Worm (Caenorhabditis elegans): ENCODE results near the gene Y43F8C.11.
A peak's percentile ranks its signal among the peaks of the same experiment; 100 is the strongest.

Gene Y43F8C.11

DNA sequence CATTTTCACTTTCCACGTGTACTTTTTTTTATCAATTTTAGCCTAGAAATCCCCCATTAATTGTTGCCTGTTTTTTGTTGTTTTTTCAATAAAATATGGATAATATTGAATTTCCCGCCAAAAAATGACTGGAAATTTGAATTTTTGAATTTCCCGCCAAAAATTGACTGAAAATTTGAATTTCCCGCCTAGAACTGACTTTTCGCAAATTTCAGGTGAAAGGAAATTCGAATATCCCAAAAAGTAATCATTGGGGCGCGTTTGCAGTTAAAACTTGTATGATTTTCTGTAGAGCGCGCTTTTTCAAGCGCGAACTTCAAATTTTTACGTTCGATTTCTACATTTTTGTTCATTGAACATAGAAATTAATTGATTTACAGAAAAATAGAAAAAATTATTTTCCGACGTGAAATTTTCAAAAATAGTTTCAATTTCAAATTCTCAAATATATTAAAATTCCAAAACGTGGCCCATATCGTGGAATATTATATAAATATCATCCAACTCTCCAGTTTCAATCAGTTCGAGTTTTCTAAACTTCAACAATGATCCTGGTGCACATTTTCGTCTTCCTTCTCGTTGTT, 24.4 kb upstream of the Y43F8C.11 start, which contains the start of gene Y43F8C.9:
Gene Y43F8C.9 (plus strand): TSS at position 534 of the 584 bp plus-strand sequence.
- TF ChIP-seq elt-2 (tag; optimal IDR thresholded peaks at IDR 0.05) (no peak), fkh-2 (tag; optimal IDR thresholded peaks at IDR 0.05) (no peak), nhr-237 (tag; optimal IDR thresholded peaks at IDR 0.05) (no peak), egl-5 (tag; optimal IDR thresholded peaks at IDR 0.05) (no peak), ZK546.5 (tag; optimal IDR thresholded peaks at IDR 0.05) (no peak), mml-1 (tag; optimal IDR thresholded peaks at IDR 0.05) (no peak), nfya-1 (tag; optimal IDR thresholded peaks at IDR 0.05; ENCODE audit: insufficient read depth) (no peak), ama-1 (optimal IDR thresholded peaks at IDR 0.05) (no peak), jun-1 (tag; optimal IDR thresholded peaks at IDR 0.05) (no peak), nhr-25 (tag; optimal IDR thresholded peaks at IDR 0.05) (no peak)

DNA sequence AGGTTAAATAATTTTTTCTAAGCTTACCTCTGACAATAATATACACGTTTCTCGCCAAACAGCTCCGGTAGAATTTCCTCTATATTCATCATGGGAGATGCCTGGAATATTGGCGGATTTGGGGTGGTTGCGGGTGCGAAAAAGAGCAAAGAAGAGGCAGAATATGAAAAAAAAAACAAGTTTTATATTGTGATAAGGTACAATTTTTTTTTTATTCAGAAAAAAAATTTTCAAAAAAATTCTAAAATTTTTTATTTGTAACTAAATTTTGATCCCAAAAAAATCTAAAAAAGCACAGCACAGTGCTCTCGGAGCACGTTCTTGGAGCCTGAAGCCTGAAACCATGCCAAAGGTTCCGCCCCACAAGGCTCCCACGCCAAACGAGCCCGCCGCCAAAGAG, 14.9 kb upstream of the Y43F8C.11 start, which contains the start of gene dmd-3:
Gene dmd-3 (minus strand): TSS at position 101 of the 400 bp plus-strand sequence.
- TF ChIP-seq fkh-2 (tag; optimal IDR thresholded peaks at IDR 0.05) (no peak), nhr-28 (tag; optimal IDR thresholded peaks at IDR 0.05) (no peak), nhr-11 (tag; optimal IDR thresholded peaks at IDR 0.05) (no peak), unc-39 (tag; optimal IDR thresholded peaks at IDR 0.05) (no peak), sea-2 (GFP tag; optimal IDR thresholded peaks at IDR 0.05) (no peak), pqm-1 (tag; optimal IDR thresholded peaks at IDR 0.05) (no peak), ceh-82 (tag; optimal IDR thresholded peaks at IDR 0.05) (no peak), nhr-25 (tag; optimal IDR thresholded peaks at IDR 0.05) (no peak), ztf-4 (tag; optimal IDR thresholded peaks at IDR 0.05) (no peak), nhr-23 (tag; optimal IDR thresholded peaks at IDR 0.05) (no peak), egl-27 (tag; optimal IDR thresholded peaks at IDR 0.05) (no peak), fos-1 (tag; optimal IDR thresholded peaks at IDR 0.05) (no peak), ama-1 (optimal IDR thresholded peaks at IDR 0.05) (no peak), pha-4 (tag; optimal IDR thresholded peaks at IDR 0.05) (no peak), fkh-10 (GFP tag; optimal IDR thresholded peaks at IDR 0.05) (no peak), lin-39 (tag; optimal IDR thresholded peaks at IDR 0.05) (no peak), jun-1 (tag; optimal IDR thresholded peaks at IDR 0.05) (no peak)

DNA sequence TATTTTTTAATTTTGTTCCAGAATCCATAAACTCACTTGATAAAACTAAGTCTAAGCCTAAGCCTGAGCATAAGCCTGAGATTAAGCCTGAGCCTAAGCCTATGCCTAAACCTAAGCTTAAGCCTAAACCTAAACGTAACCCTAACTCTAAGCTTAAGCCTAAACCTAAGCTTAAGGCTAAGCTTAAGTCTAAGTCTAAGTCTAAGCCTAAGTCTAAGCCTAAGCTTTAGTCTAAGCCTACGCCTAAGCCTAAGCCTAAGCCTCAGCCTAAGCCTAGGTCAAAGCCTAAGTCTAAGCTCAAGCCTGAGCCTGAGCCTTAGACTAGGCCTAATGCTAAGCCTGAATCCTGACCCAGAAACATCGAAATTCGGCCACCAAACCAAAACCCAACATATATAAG, 5.5 kb upstream of the Y43F8C.11 start:
- TF ChIP-seq jun-1 (tag; optimal IDR thresholded peaks at IDR 0.05) (no peak), mml-1 (tag; optimal IDR thresholded peaks at IDR 0.05) (no peak), nfya-1 (tag; optimal IDR thresholded peaks at IDR 0.05; ENCODE audit: insufficient read depth) (no peak), nhr-25 (tag; optimal IDR thresholded peaks at IDR 0.05) (no peak), daf-12 (tag; optimal IDR thresholded peaks at IDR 0.05) (no peak), nhr-67 (tag; optimal IDR thresholded peaks at IDR 0.05) (no peak), fos-1 (tag; optimal IDR thresholded peaks at IDR 0.05) (no peak), unc-39 (tag; optimal IDR thresholded peaks at IDR 0.05) (no peak)

DNA sequence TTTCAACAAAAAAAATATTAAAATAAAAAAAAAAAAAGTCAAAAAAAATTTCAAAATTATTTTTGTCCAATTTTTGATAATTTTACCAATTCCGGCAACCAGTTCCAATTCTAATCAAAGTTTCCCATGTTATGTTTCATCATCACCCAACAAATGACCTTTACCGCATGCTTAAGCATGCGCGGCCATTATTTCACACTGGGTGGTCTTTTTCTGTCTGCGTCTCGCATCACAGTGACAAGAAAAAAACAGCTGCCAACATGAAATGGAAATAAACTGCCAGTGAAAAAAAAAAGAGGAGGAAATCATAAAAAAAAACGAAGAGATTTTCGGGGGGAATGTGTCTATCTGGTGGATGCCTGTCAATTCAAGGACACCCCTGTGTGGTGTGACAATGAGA, 3.8 kb upstream of the Y43F8C.11 start:
- TF ChIP-seq nhr-25 (tag; optimal IDR thresholded peaks at IDR 0.05) (peak; percentile 71), ceh-28 (tag; optimal IDR thresholded peaks at IDR 0.05) (no peak), ama-1 (optimal IDR thresholded peaks at IDR 0.05) (no peak), ceh-82 (tag; optimal IDR thresholded peaks at IDR 0.05) (no peak)

DNA sequence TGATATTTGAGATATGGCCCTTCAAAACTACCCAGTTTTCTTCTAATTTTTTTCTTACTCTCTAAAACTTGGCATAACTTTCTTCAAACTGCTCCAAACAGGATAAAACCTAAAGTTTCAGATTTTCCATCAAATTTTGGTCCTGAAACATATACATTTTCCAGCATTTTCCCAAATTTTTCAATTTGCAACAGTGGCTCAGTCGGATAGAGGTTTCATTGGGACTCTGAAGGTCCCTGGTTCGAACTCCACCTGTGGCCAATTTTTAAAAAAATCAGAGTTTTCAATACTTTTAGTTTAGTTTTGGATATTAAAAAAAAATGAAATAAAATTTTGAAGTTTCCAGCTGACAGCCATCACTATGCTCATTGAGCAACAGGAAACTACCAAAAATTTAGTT, 2.3 kb upstream of the Y43F8C.11 start:
- TF ChIP-seq elt-2 (tag; optimal IDR thresholded peaks at IDR 0.05): no peak
- TF ChIP-seq snpc-4 (tag; optimal IDR thresholded peaks at IDR 0.05): no peak
- TF ChIP-seq skn-1 (tag; optimal IDR thresholded peaks at IDR 0.05): no peak
- TF ChIP-seq pha-4 (tag; optimal IDR thresholded peaks at IDR 0.05): no peak
- TF ChIP-seq fkh-2 (tag; optimal IDR thresholded peaks at IDR 0.05): no peak
- TF ChIP-seq nhr-25 (tag; optimal IDR thresholded peaks at IDR 0.05): no peak
- TF ChIP-seq lin-15B (tag; optimal IDR thresholded peaks at IDR 0.05): no peak
- TF ChIP-seq unc-39 (tag; optimal IDR thresholded peaks at IDR 0.05): no peak
- no peak for TF ChIP-seq fkh-10 (GFP tag; optimal IDR thresholded peaks at IDR 0.05)
- TF ChIP-seq nhr-237 (tag; optimal IDR thresholded peaks at IDR 0.05): no peak
- TF ChIP-seq elt-3 (tag; optimal IDR thresholded peaks at IDR 0.05): no peak

DNA sequence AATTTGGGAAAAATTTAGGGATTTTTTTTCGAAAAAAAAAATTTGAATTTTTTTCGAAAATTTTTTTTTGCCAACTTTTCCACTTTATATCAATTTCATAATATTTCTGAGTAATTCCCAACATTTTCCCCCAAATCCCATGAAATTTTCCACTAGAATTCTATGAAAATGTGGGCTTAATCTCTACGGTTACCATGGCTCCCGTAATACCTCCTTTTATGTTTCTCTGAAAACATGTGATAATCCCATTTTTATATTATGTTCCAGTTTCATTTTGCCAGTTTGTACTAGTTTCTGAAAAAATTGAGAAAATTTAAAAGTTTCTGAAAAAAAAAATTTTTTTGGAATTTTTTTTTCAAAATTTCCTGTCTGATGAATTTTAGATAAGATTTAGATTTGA, 1.8 kb upstream of the Y43F8C.11 start:
- TF ChIP-seq nhr-43 (tag; optimal IDR thresholded peaks at IDR 0.05; ENCODE audit: poor library complexity, severe bottlenecking) (no peak), lin-15B (tag; optimal IDR thresholded peaks at IDR 0.05) (no peak), ZK546.5 (tag; optimal IDR thresholded peaks at IDR 0.05) (no peak), lin-39 (tag; optimal IDR thresholded peaks at IDR 0.05) (no peak), sea-2 (GFP tag; optimal IDR thresholded peaks at IDR 0.05) (no peak), egl-27 (tag; optimal IDR thresholded peaks at IDR 0.05) (no peak), daf-12 (tag; optimal IDR thresholded peaks at IDR 0.05) (no peak), lsy-12 (tag; optimal IDR thresholded peaks at IDR 0.05) (no peak), mdl-1 (tag; optimal IDR thresholded peaks at IDR 0.05) (no peak), ceh-82 (tag; optimal IDR thresholded peaks at IDR 0.05) (no peak), nhr-12 (tag; optimal IDR thresholded peaks at IDR 0.05) (no peak), elt-2 (tag; optimal IDR thresholded peaks at IDR 0.05) (no peak), aly-2 (tag; optimal IDR thresholded peaks at IDR 0.05) (no peak), jun-1 (tag; optimal IDR thresholded peaks at IDR 0.05) (no peak), egl-5 (tag; optimal IDR thresholded peaks at IDR 0.05) (no peak), hmg-11 (tag; optimal IDR thresholded peaks at IDR 0.05) (no peak), nhr-11 (tag; optimal IDR thresholded peaks at IDR 0.05) (no peak), ceh-16 (tag; optimal IDR thresholded peaks at IDR 0.05) (no peak), eor-1 (tag; optimal IDR thresholded peaks at IDR 0.05) (no peak)
